Fruit fly (Drosophila melanogaster): Measurements from ENCODE around the gene Agpat1.

Agpat1 gene

DNA sequence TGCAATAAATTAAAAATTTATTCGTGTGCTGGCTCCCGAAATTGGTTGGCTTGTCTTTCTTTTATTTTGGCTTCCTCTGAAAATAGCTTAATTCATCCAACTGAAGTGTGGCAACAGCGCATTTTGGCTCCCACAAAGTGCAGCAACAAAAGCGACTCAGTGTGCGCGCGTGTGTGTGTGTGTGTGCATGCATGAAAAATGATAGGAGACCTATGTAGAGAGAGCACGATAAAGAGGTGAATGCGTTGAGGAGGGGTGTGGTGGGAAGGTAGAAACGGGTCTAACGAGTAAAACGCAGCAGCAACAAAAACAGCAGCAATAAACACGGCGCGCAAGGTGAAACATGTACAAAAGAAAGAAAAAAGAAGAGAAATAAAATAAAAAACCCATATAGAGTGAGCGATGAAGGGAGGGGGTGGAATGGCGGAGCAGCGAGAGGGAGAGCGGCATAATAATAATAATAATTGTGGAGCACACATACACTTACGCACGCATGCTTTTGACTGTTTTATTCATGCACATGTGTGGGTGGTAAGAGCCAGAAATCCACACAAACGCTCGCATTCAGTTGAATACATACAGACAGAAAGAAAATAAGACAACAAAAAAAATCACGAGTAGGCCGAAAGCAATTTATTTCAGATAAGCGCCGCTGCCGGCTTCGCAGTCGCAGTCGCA lies 27.9 kb upstream of the Agpat1 start:
- TF ChIP-seq CG8159 (tag; optimal IDR thresholded peaks at IDR 0.05) (peak; percentile 79), D1 (tag; optimal IDR thresholded peaks at IDR 0.05) (peak; percentile 51), gl (tag; optimal IDR thresholded peaks at IDR 0.05) (peak; percentile 90), Pif1B (GFP tag; optimal IDR thresholded peaks at IDR 0.05) (peak; percentile 85), Snoo (tag; optimal IDR thresholded peaks at IDR 0.05) (peak; percentile 71), CG12605 (GFP tag; IDR thresholded peaks at IDR 0.05) (peak; percentile 91), CG32121 (GFP tag; IDR thresholded peaks at IDR 0.05) (peak; percentile 92), EcR (GFP tag; optimal IDR thresholded peaks at IDR 0.05) (peak; percentile 77), rn (GFP tag; IDR thresholded peaks at IDR 0.05) (peak; percentile 78), CG4496 (GFP tag; IDR thresholded peaks at IDR 0.05) (peak; percentile 95), Pif1A (GFP tag; optimal IDR thresholded peaks at IDR 0.05) (peak; percentile 86), CG13204 (GFP tag; optimal IDR thresholded peaks at IDR 0.05) (peak; percentile 92), CG10348 (GFP tag; IDR thresholded peaks at IDR 0.05) (no peak), CG15710 (tag; optimal IDR thresholded peaks at IDR 0.05) (peak; percentile 84), CG14655 (GFP tag; optimal IDR thresholded peaks at IDR 0.05) (peak; percentile 87), CG34367 (tag; optimal IDR thresholded peaks at IDR 0.05) (peak; percentile 81), Ets98B (GFP tag; IDR thresholded peaks at IDR 0.05) (peak; percentile 88), CG8301 (tag; optimal IDR thresholded peaks at IDR 0.05) (peak; percentile 74), CG9948 (tag; optimal IDR thresholded peaks at IDR 0.05) (peak; percentile 80), fd96Ca (GFP tag; IDR thresholded peaks at IDR 0.05) (peak; percentile 90), CG17806 (tag; optimal IDR thresholded peaks at IDR 0.05) (peak; percentile 69)

DNA sequence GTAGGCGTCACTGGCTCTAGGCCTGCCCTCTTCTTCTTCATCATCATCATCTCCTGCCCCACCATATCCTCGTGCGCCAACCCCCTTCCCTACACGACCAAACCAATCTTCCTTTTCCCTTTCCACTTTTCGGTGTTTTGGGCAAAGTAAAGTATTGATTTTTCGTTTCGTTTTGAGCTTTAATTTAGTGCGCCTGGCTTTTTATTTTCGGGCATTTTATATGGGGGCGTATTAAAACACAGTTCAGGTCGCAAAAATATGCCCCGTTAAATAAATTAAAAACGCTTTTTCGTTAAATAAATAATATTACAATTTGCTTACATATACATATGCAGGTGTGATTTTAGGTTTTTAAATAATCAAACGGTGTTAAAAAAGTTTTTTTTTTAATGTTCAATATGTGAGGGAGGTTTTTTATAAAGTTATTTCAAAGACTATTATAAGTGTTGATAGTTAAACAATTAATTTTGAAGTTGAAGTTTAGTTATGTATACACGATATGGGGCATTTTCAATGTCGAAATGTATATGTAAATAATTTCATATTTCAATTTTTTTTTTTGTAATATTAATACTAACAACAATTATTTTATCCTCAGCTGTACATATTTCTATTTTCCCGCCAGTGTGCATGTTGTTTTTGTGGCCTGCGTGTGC lies 27.2 kb upstream of the Agpat1 start:
- TF ChIP-seq gl (tag; optimal IDR thresholded peaks at IDR 0.05) (no peak), CG12605 (GFP tag; IDR thresholded peaks at IDR 0.05) (no peak), Snoo (tag; optimal IDR thresholded peaks at IDR 0.05) (peak; percentile 58), CG8159 (tag; optimal IDR thresholded peaks at IDR 0.05) (peak; percentile 65), CG8301 (tag; optimal IDR thresholded peaks at IDR 0.05) (peak; percentile 13), CG9948 (tag; optimal IDR thresholded peaks at IDR 0.05) (peak; percentile 46), fd96Ca (GFP tag; IDR thresholded peaks at IDR 0.05) (no peak), D1 (tag; optimal IDR thresholded peaks at IDR 0.05) (peak; percentile 45), rn (GFP tag; IDR thresholded peaks at IDR 0.05) (no peak), CG32121 (GFP tag; IDR thresholded peaks at IDR 0.05) (peak; percentile 64), CG15710 (tag; optimal IDR thresholded peaks at IDR 0.05) (peak; percentile 37), CG34367 (tag; optimal IDR thresholded peaks at IDR 0.05) (peak; percentile 11), CG14655 (GFP tag; optimal IDR thresholded peaks at IDR 0.05) (peak; percentile 54), CG4496 (GFP tag; IDR thresholded peaks at IDR 0.05) (peak; percentile 40; the same call in 1 of the 3 replicates), CG17806 (tag; optimal IDR thresholded peaks at IDR 0.05) (peak; percentile 42)

DNA sequence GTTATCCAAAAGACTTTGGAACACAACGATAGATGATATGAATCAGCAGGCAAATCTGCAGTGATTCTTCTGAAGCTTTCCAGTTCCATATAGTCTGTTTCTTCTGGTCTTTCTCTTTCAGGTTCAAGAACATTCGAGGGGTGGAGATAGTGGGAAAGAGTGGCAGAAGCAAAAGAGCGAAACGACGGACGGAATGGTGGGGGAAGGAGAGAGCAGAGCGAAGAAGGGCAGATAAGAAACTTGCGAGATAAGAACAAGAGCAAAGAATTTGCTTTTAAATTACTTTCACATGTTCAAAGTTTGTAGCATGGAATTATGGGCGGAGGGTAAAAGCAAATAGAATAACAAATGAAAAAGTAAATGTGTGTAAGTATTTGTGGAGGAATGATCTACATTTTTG lies 26.0 kb upstream of the Agpat1 start:
- TF ChIP-seq CG34367 (tag; optimal IDR thresholded peaks at IDR 0.05) (no peak), CG14655 (GFP tag; optimal IDR thresholded peaks at IDR 0.05) (peak; percentile 37), EcR (GFP tag; optimal IDR thresholded peaks at IDR 0.05) (peak; percentile 74)

DNA sequence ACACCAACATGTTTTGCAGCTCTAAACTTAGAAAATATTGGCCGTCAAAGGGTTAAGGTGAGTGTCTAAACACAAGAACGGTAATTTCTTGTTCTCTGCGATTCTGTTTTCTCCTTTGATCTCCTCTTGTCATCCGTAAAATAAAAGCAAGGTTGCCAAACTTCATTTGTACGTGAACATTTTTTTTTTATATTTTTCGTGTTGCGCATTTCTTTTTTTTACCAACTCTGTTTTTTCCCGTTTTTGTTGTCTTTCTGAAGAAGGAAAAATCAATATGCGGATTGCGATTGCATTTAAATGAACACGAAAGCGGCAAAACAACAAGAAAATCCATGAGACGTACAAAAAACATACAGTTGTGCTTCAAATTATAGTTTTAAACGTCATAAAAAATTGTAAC lies 25.3 kb upstream of the Agpat1 start:
- TF ChIP-seq CG15710 (tag; optimal IDR thresholded peaks at IDR 0.05) (no peak), CG17806 (tag; optimal IDR thresholded peaks at IDR 0.05) (no peak), Pif1A (GFP tag; optimal IDR thresholded peaks at IDR 0.05) (no peak), gl (tag; optimal IDR thresholded peaks at IDR 0.05) (no peak), CG8301 (tag; optimal IDR thresholded peaks at IDR 0.05) (no peak), CG34367 (tag; optimal IDR thresholded peaks at IDR 0.05) (no peak), CG12605 (GFP tag; IDR thresholded peaks at IDR 0.05) (no peak), rn (GFP tag; IDR thresholded peaks at IDR 0.05) (no peak), EcR (GFP tag; optimal IDR thresholded peaks at IDR 0.05) (no peak), CG13204 (GFP tag; optimal IDR thresholded peaks at IDR 0.05) (no peak), Snoo (tag; optimal IDR thresholded peaks at IDR 0.05) (no peak), CG4496 (GFP tag; IDR thresholded peaks at IDR 0.05) (no peak), CG10348 (GFP tag; IDR thresholded peaks at IDR 0.05) (no peak)

DNA sequence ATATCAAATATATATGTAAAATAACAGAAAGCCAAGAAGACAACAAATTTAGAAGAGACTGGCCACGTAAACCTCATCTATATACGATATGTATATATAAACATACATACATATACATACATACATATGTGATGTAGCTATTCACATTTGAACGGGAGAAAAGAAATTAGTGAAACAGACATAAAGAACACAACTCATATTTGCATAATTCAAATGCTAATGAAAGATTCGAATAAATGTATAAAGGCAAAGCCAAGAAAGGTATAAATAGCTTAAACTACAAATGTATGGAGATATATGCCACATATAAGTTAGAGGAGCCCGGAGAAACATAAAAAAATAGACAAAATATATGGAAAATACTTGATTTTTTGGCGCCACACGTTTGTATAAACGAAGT lies 24.6 kb upstream of the Agpat1 start:
- no peak for TF ChIP-seq Pif1A (GFP tag; optimal IDR thresholded peaks at IDR 0.05)
- no peak for TF ChIP-seq EcR (GFP tag; optimal IDR thresholded peaks at IDR 0.05)
- TF ChIP-seq CG10348 (GFP tag; IDR thresholded peaks at IDR 0.05) = no peak
- TF ChIP-seq Ets98B (GFP tag; IDR thresholded peaks at IDR 0.05) = no peak
- no peak for TF ChIP-seq CG4496 (GFP tag; IDR thresholded peaks at IDR 0.05)
- TF ChIP-seq CG8159 (tag; optimal IDR thresholded peaks at IDR 0.05) = no peak
- no peak for TF ChIP-seq CG9948 (tag; optimal IDR thresholded peaks at IDR 0.05)
- no peak for TF ChIP-seq CG34367 (tag; optimal IDR thresholded peaks at IDR 0.05)
- TF ChIP-seq Pif1B (GFP tag; optimal IDR thresholded peaks at IDR 0.05) = no peak
- no peak for TF ChIP-seq CG13204 (GFP tag; optimal IDR thresholded peaks at IDR 0.05)
- no peak for TF ChIP-seq CG17806 (tag; optimal IDR thresholded peaks at IDR 0.05)
- no peak for TF ChIP-seq CG8301 (tag; optimal IDR thresholded peaks at IDR 0.05)
- TF ChIP-seq D1 (tag; optimal IDR thresholded peaks at IDR 0.05) = no peak
- no peak for TF ChIP-seq fd96Ca (GFP tag; IDR thresholded peaks at IDR 0.05)
